Fruit fly (Drosophila melanogaster) whole organism, prepupa: ENCODE measurements around the gene Eip78C.
A peak's percentile ranks its signal among the peaks of the same experiment; 100 is the strongest.

Source experiments
- Blimp-1 ChIP-seq: fragments of 200-800 bp; sonication (Bioruptor generic); optimal IDR thresholded peaks from 3 replicates; lab custom pipeline; 2017; ENCODE audit warnings: missing biosample characterization, missing genetic modification characterization, mild to moderate bottlenecking, moderate library complexity, missing genetic modification reagents
- CG10631 ChIP-seq: fragments of 200-800 bp; sonication (Bioruptor generic); optimal IDR thresholded peaks from 2 replicates; lab custom pipeline; 2016; ENCODE audit warnings: missing biosample characterization, missing genetic modification characterization
- CG10669 ChIP-seq: fragments of 200-800 bp; sonication (Bioruptor generic); optimal IDR thresholded peaks from 3 replicates; lab custom pipeline; 2018; ENCODE audit warnings: missing biosample characterization, mild to moderate bottlenecking, missing genetic modification characterization, moderate library complexity
- CG11762 ChIP-seq: fragments of 200-800 bp; sonication (Bioruptor generic); optimal IDR thresholded peaks from 3 replicates; lab custom pipeline; 2016; ENCODE audit warnings: missing biosample characterization, missing genetic modification characterization; ENCODE audit not compliant: insufficient read depth
- CG11902 ChIP-seq: fragments of 200-800 bp; sonication (Bioruptor generic); optimal IDR thresholded peaks from 3 replicates; lab custom pipeline; 2016; ENCODE audit warnings: missing biosample characterization, missing genetic modification characterization
- CG15336 ChIP-seq: fragments of 200-800 bp; sonication (Bioruptor generic); IDR thresholded peaks from 2 replicates; pipeline ENCODE4 v1.3.6; 2022; ENCODE audit warnings: missing biosample characterization, missing genetic modification characterization
- CG1621 ChIP-seq: fragments of 200-800 bp; sonication (Bioruptor generic); optimal IDR thresholded peaks from 3 replicates; lab custom pipeline; 2018; ENCODE audit warnings: missing biosample characterization, mild to moderate bottlenecking, missing genetic modification characterization
- CG3032 ChIP-seq: fragments of 200-800 bp; optimal IDR thresholded peaks from 2 replicates; lab custom pipeline; 2019; ENCODE audit warnings: missing biosample characterization, mild to moderate bottlenecking, missing genetic modification characterization, moderate library complexity
- CG31627 ChIP-seq: fragments of 200-800 bp; sonication (Bioruptor generic); optimal IDR thresholded peaks from 3 replicates; lab custom pipeline; 2016; ENCODE audit warnings: missing biosample characterization, missing genetic modification characterization
- CG32006 ChIP-seq: fragments of 200-800 bp; sonication (Bioruptor generic); optimal IDR thresholded peaks from 3 replicates; lab custom pipeline; 2017; ENCODE audit warnings: missing biosample characterization, mild to moderate bottlenecking, missing genetic modification characterization
- CG34406 ChIP-seq: fragments of 200-800 bp; sonication (Bioruptor generic); optimal IDR thresholded peaks from 3 replicates; lab custom pipeline; 2016; ENCODE audit warnings: missing biosample characterization, missing genetic modification characterization
- CG3919 ChIP-seq: fragments of 200-800 bp; sonication (Bioruptor generic); optimal IDR thresholded peaks from 3 replicates; lab custom pipeline; 2016; ENCODE audit warnings: missing biosample characterization, missing genetic modification characterization
- CG4318 ChIP-seq: fragments of 200-800 bp; sonication (Bioruptor generic); optimal IDR thresholded peaks from 3 replicates; lab custom pipeline; 2017; ENCODE audit warnings: missing biosample characterization, mild to moderate bottlenecking, missing genetic modification characterization
- CG6163 ChIP-seq: fragments of 200-800 bp; sonication (Bioruptor generic); IDR thresholded peaks from 3 replicates; pipeline ENCODE4 v1.3.6; 2022; ENCODE audit warnings: missing biosample characterization, missing genetic modification characterization
- CG6276 ChIP-seq: fragments of 200-800 bp; sonication (Bioruptor generic); optimal IDR thresholded peaks from 2 replicates; lab custom pipeline; 2017; ENCODE audit warnings: missing biosample characterization, mild to moderate bottlenecking, missing genetic modification characterization
- CG6792 ChIP-seq: fragments of 200-800 bp; sonication (Bioruptor generic); optimal IDR thresholded peaks from 3 replicates; lab custom pipeline; 2016; ENCODE audit warnings: missing biosample characterization, missing genetic modification characterization
- CG6854 ChIP-seq: fragments of 200-800 bp; sonication (Bioruptor generic); optimal IDR thresholded peaks from 2 replicates; lab custom pipeline; 2017; ENCODE audit warnings: missing biosample characterization, mild to moderate bottlenecking, missing genetic modification characterization
- CG7368 ChIP-seq: fragments of 200-800 bp; sonication (Bioruptor generic); optimal IDR thresholded peaks from 3 replicates; lab custom pipeline; 2016; ENCODE audit warnings: missing biosample characterization, missing genetic modification characterization
- CG8119 ChIP-seq: fragments of 200-800 bp; sonication (Bioruptor generic); IDR thresholded peaks from 3 replicates; pipeline ENCODE4 v1.3.6; 2022; ENCODE audit warnings: missing biosample characterization, missing genetic modification characterization
- CG8632 ChIP-seq: fragments of 200-800 bp; sonication (Bioruptor generic); optimal IDR thresholded peaks from 3 replicates; lab custom pipeline; 2016; ENCODE audit warnings: missing biosample characterization, missing genetic modification characterization
- CG9139 ChIP-seq: fragments of 200-800 bp; sonication (Bioruptor generic); optimal IDR thresholded peaks from 3 replicates; lab custom pipeline; 2017; ENCODE audit warnings: missing biosample characterization, mild to moderate bottlenecking, missing genetic modification characterization
- Eip75B ChIP-seq: fragments of 200-800 bp; sonication (Bioruptor generic); optimal IDR thresholded peaks from 3 replicates; lab custom pipeline; 2016; ENCODE audit warnings: missing biosample characterization, missing genetic modification characterization
- Eip78C ChIP-seq: fragments of 200-800 bp; sonication (Bioruptor generic); peaks from one replicate; lab custom pipeline; 2016; ENCODE audit warnings: missing biosample characterization, missing genetic modification characterization
- Eip93F ChIP-seq: fragments of 200-800 bp; sonication (Bioruptor generic); optimal IDR thresholded peaks from 2 replicates; lab custom pipeline; 2016; ENCODE audit warnings: missing biosample characterization, mild to moderate bottlenecking, missing genetic modification characterization
- Ets96B ChIP-seq: fragments of 200-800 bp; optimal IDR thresholded peaks from 2 replicates; lab custom pipeline; 2019; ENCODE audit warnings: missing biosample characterization, mild to moderate bottlenecking, missing genetic modification characterization, moderate library complexity
- Gug ChIP-seq: fragments of 200-800 bp; sonication (Bioruptor generic); IDR thresholded peaks from 2 replicates; pipeline ENCODE4 v1.3.6; 2022; ENCODE audit warnings: missing biosample characterization, missing genetic modification characterization
- Hr39 ChIP-seq: fragments of 200-800 bp; sonication (Bioruptor generic); optimal IDR thresholded peaks from 2 replicates; lab custom pipeline; 2016; ENCODE audit warnings: missing biosample characterization, missing genetic modification characterization
- Lpt ChIP-seq: fragments of 200-800 bp; sonication (Bioruptor generic); optimal IDR thresholded peaks from 3 replicates; lab custom pipeline; 2016; ENCODE audit warnings: missing biosample characterization, missing genetic modification characterization
- OdsH ChIP-seq: fragments of 200-800 bp; sonication (Bioruptor generic); optimal IDR thresholded peaks from 3 replicates; lab custom pipeline; 2016; ENCODE audit warnings: missing biosample characterization, missing genetic modification characterization
- Smox ChIP-seq: fragments of 200-800 bp; sonication (Bioruptor generic); optimal IDR thresholded peaks from 3 replicates; lab custom pipeline; 2016; ENCODE audit warnings: missing biosample characterization, missing genetic modification characterization
- Sox14 ChIP-seq: fragments of 200-800 bp; sonication (Bioruptor generic); optimal IDR thresholded peaks from 3 replicates; lab custom pipeline; 2016; ENCODE audit warnings: missing biosample characterization, missing genetic modification characterization
- Sox15 ChIP-seq: fragments of 200-800 bp; sonication (Bioruptor generic); optimal IDR thresholded peaks from 3 replicates; lab custom pipeline; 2016; ENCODE audit warnings: missing biosample characterization, missing genetic modification characterization
- achi ChIP-seq: fragments of 200-800 bp; sonication (Bioruptor generic); optimal IDR thresholded peaks from 3 replicates; lab custom pipeline; 2016; ENCODE audit warnings: missing biosample characterization, missing genetic modification characterization
- acj6 ChIP-seq: fragments of 200-800 bp; sonication (Bioruptor generic); optimal IDR thresholded peaks from 3 replicates; lab custom pipeline; 2016; ENCODE audit warnings: missing biosample characterization, missing genetic modification characterization
- cyc ChIP-seq: fragments of 200-800 bp; sonication (Bioruptor generic); optimal IDR thresholded peaks from 3 replicates; lab custom pipeline; 2016; ENCODE audit warnings: missing biosample characterization, missing genetic modification characterization
- dac ChIP-seq: fragments of 200-800 bp; sonication (Bioruptor generic); optimal IDR thresholded peaks from 2 replicates; lab custom pipeline; 2017; ENCODE audit warnings: missing biosample characterization, mild to moderate bottlenecking, missing genetic modification characterization
- esn ChIP-seq: fragments of 200-800 bp; sonication (Bioruptor generic); optimal IDR thresholded peaks from 2 replicates; lab custom pipeline; 2016; ENCODE audit warnings: missing biosample characterization, mild to moderate bottlenecking, missing genetic modification characterization, moderate library complexity
- fd59A ChIP-seq: fragments of 200-800 bp; sonication (Bioruptor generic); optimal IDR thresholded peaks from 2 replicates; lab custom pipeline; 2017; ENCODE audit warnings: missing biosample characterization, mild to moderate bottlenecking, missing genetic modification characterization, missing genetic modification reagents
- fkh ChIP-seq: fragments of 200-800 bp; sonication (Bioruptor generic); optimal IDR thresholded peaks from 3 replicates; lab custom pipeline; 2017; ENCODE audit warnings: missing biosample characterization, mild to moderate bottlenecking, missing genetic modification characterization, moderate library complexity
- lz ChIP-seq: fragments of 200-800 bp; sonication (Bioruptor generic); optimal IDR thresholded peaks from 3 replicates; lab custom pipeline; 2016; ENCODE audit warnings: missing biosample characterization, missing genetic modification characterization
- net ChIP-seq: fragments of 200-800 bp; sonication (Bioruptor generic); optimal IDR thresholded peaks from 3 replicates; lab custom pipeline; 2016; ENCODE audit warnings: missing biosample characterization, missing genetic modification characterization
- pdm3 ChIP-seq: fragments of 200-800 bp; sonication (Bioruptor generic); optimal IDR thresholded peaks from 3 replicates; lab custom pipeline; 2016; ENCODE audit warnings: missing biosample characterization, missing genetic modification characterization
- salr ChIP-seq, 2 experiments: fragments of 200-800 bp; sonication (Bioruptor generic); optimal IDR thresholded peaks; 3 replicates each; lab custom pipeline; 2016 to 2018; ENCODE audit warnings: missing biosample characterization in 2 of 2, missing genetic modification characterization in 2 of 2, mild to moderate bottlenecking in 1 of 2
- spab ChIP-seq: fragments of 200-800 bp; sonication (Bioruptor generic); optimal IDR thresholded peaks from 2 replicates; lab custom pipeline; 2017; ENCODE audit warnings: missing biosample characterization, mild to moderate bottlenecking, missing genetic modification characterization, missing genetic modification reagents
- ss ChIP-seq, 2 experiments: fragments of 200-800 bp; sonication (Bioruptor generic); optimal IDR thresholded peaks; 2 replicates in 1 of 2; 3 replicates in 1 of 2; lab custom pipeline; 2017 to 2018; ENCODE audit warnings: mild to moderate bottlenecking in 2 of 2, missing biosample characterization in 2 of 2, missing genetic modification characterization in 2 of 2, moderate library complexity in 1 of 2
- svp ChIP-seq: fragments of 200-800 bp; sonication (Bioruptor generic); peaks from one replicate; lab custom pipeline; 2016; ENCODE audit warnings: missing biosample characterization, missing genetic modification characterization
- topi ChIP-seq: fragments of 200-800 bp; sonication (Bioruptor generic); optimal IDR thresholded peaks from 3 replicates; lab custom pipeline; 2016; ENCODE audit warnings: missing biosample characterization, missing genetic modification characterization
- vri ChIP-seq: fragments of 200-800 bp; sonication (Bioruptor generic); optimal IDR thresholded peaks from 3 replicates; lab custom pipeline; 2016; ENCODE audit warnings: missing biosample characterization, mild to moderate bottlenecking, missing genetic modification characterization

Eip78C gene

DNA sequence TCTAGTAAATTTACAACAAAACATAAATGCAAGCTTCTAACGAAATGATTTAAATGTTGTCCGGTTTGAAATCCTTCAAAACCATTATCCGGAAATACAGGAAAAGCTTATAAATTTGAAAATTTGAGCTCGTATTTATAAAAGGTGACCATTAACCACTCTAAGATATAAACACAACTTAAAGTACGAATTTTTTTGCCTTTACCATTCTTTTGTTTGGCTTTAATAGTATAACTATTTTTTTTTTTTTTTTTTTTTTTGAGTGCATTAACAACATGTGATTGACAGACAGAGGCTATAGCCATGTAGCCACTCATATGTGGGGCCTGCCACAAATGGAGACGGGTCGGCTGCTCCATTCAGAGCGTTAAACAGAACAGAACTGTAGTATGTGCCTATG, 17.0 kb downstream of the Eip78C start (continued):
- TF ChIP-seq Sox14 (GFP tag; lab: Kevin White, UChicago) (no peak), ss (GFP tag; optimal IDR thresholded peaks at IDR 0.05; lab: Kevin White, UChicago) (no peak), CG10631 (GFP tag; lab: Kevin White, UChicago) (peak; percentile 16), esn (GFP tag; lab: Kevin White, UChicago) (no peak), Eip93F (GFP tag; lab: Kevin White, UChicago) (no peak), Ets96B (tag; lab: Kevin White, UChicago) (peak; percentile 63), CG8119 (GFP tag; lab: Robert Waterston, UW) (peak; percentile 23; the same call in 1 of the 3 replicates), vri (GFP tag; lab: Kevin White, UChicago) (no peak), Smox (no peak), CG3032 (peak; percentile 55), Eip78C (GFP tag; lab: Kevin White, UChicago) (peak; percentile 73), Hr39 (GFP tag; lab: Kevin White, UChicago) (no peak), CG9139 (GFP tag; lab: Kevin White, UChicago) (no peak), Eip75B (GFP tag; lab: Kevin White, UChicago) (peak; percentile 33), fd59A (GFP tag; lab: Kevin White, UChicago) (no peak), OdsH (GFP tag; lab: Kevin White, UChicago) (peak; percentile 7), CG4318 (GFP tag; lab: Kevin White, UChicago) (no peak)

DNA sequence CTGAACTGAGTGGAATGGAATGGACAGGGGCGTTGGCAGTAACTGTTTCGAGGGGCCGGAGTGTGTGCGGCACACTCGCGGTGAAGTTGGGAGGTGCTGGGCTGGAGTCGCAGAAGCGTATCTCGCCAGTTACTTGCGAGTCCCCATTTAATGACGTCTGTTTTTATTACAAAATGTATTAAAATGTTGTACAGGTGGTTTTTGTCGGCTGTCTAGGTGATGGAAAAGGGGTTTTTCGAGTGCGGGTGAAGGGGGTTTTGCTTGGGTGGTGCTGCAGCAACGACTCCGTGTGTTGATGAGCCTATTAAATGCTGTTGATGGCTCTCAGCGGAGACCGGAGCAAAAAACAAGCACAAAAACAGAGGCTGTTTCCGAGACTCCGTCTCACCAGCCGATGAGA, 25.0 kb downstream of the Eip78C start:
- TF ChIP-seq CG7368 (GFP tag; lab: Kevin White, UChicago) (peak; percentile 59), CG15336 (GFP tag; lab: Robert Waterston, UW) (peak; percentile 69), CG1621 (tag; lab: Kevin White, UChicago) (peak; percentile 83), CG11762 (peak; percentile 56), CG8632 (GFP tag; lab: Kevin White, UChicago) (peak; percentile 61), Eip75B (GFP tag; lab: Kevin White, UChicago) (peak; percentile 72), acj6 (GFP tag; lab: Kevin White, UChicago) (peak; percentile 61), CG8119 (GFP tag; lab: Robert Waterston, UW) (peak; percentile 61; the same call in 2 of the 3 replicates), CG6792 (GFP tag; lab: Kevin White, UChicago) (peak; percentile 49), CG10669 (GFP tag; lab: Kevin White, UChicago) (peak; percentile 70), CG3919 (peak; percentile 72), CG6854 (GFP tag; lab: Kevin White, UChicago) (no peak), pdm3 (GFP tag; lab: Kevin White, UChicago) (peak; percentile 69), net (GFP tag; lab: Kevin White, UChicago) (peak; percentile 71), salr (GFP tag; optimal IDR thresholded peaks at IDR 0.05; lab: Kevin White, UChicago) (peak in 1 of 2 experiments; percentile 49), CG31627 (GFP tag; lab: Kevin White, UChicago) (peak; percentile 40), Smox (peak; percentile 32), spab (GFP tag; lab: Kevin White, UChicago) (peak; percentile 64), Blimp-1 (no peak), achi (GFP tag; lab: Kevin White, UChicago) (peak; percentile 49), Hr39 (GFP tag; lab: Kevin White, UChicago) (peak; percentile 45), Ets96B (tag; lab: Kevin White, UChicago) (peak; percentile 71), svp (GFP tag; lab: Kevin White, UChicago) (peak; percentile 61), Sox15 (GFP tag; lab: Kevin White, UChicago) (peak; percentile 43), CG34406 (GFP tag; lab: Kevin White, UChicago) (peak; percentile 50), lz (peak; percentile 44), CG32006 (GFP tag; lab: Kevin White, UChicago) (peak; percentile 58), fkh (GFP tag; lab: Kevin White, UChicago) (no peak), ss (GFP tag; optimal IDR thresholded peaks at IDR 0.05; lab: Kevin White, UChicago) (peak; percentile 60 to 85), CG3032 (peak; percentile 74), CG11902 (GFP tag; lab: Kevin White, UChicago) (peak; percentile 34), CG6163 (GFP tag; lab: Robert Waterston, UW) (peak; percentile 82), topi (GFP tag; lab: Kevin White, UChicago) (peak; percentile 60), Lpt (GFP tag; lab: Kevin White, UChicago) (peak; percentile 51), cyc (GFP tag; lab: Kevin White, UChicago) (peak; percentile 51), CG6276 (GFP tag; lab: Kevin White, UChicago) (peak; percentile 36), Gug (GFP tag; lab: Robert Waterston, UW) (peak; percentile 54), CG4318 (GFP tag; lab: Kevin White, UChicago) (peak; percentile 1), vri (GFP tag; lab: Kevin White, UChicago) (peak; percentile 48), Sox14 (GFP tag; lab: Kevin White, UChicago) (peak; percentile 56), dac (GFP tag; lab: Kevin White, UChicago) (peak; percentile 35)
